Worm (Caenorhabditis elegans) whole organism, L1 larva: ENCODE results near the gene T25B9.5.

Source experiments
- C16A3.4 ChIP-seq: fragments of 150-350 bp; optimal IDR thresholded peaks from 2 replicates; lab custom pipeline; 2014; ENCODE audit warnings: missing biosample characterization, missing genetic modification characterization
- Y116A8C.19 ChIP-seq: sonication (generic microtip); optimal IDR thresholded peaks from 2 replicates; lab custom pipeline; 2016; ENCODE audit warnings: missing compliant biosample characterization, missing genetic modification characterization, borderline replicate concordance
- aha-1 ChIP-seq: fragments of 150-350 bp; optimal IDR thresholded peaks from 2 replicates; lab custom pipeline; 2014; ENCODE audit warnings: missing biosample characterization, missing genetic modification characterization
- alr-1 ChIP-seq: fragments of 200-800 bp; sonication (Bioruptor generic); optimal IDR thresholded peaks from 2 replicates; lab custom pipeline; 2018; ENCODE audit warnings: borderline replicate concordance, mild to moderate bottlenecking, missing genetic modification characterization, missing compliant biosample characterization
- aly-2 ChIP-seq: fragments of 150-350 bp; optimal IDR thresholded peaks from 2 replicates; lab custom pipeline; 2014; ENCODE audit warnings: missing biosample characterization, missing genetic modification characterization
- blmp-1 ChIP-seq: fragments of 150-350 bp; optimal IDR thresholded peaks from 2 replicates; lab custom pipeline; 2014; ENCODE audit warnings: missing biosample characterization, missing genetic modification characterization
- ceh-8 ChIP-seq: fragments of 200-800 bp; sonication (Bioruptor generic); optimal IDR thresholded peaks from 2 replicates; lab custom pipeline; 2018; ENCODE audit warnings: mild to moderate bottlenecking, missing genetic modification characterization, moderate library complexity, missing compliant biosample characterization
- ceh-82 ChIP-seq, 3 experiments: fragments of 150-350 bp in 1 of 3; sonication (generic microtip) in 2 of 3; optimal IDR thresholded peaks; 2 replicates each; lab custom pipeline; 2014 to 2017; ENCODE audit warnings: missing biosample characterization in 3 of 3, missing genetic modification characterization in 3 of 3
- ceh-88 ChIP-seq: fragments of 200-800 bp; sonication (Bioruptor generic); IDR thresholded peaks from 2 replicates; pipeline ENCODE4 v1.3.6; 2022; ENCODE audit warnings: missing genetic modification characterization, missing compliant biosample characterization
- dpl-1 ChIP-seq, 3 experiments: fragments of 150-350 bp in 2 of 3; sonication (generic microtip) in 1 of 3; optimal IDR thresholded peaks; 2 replicates each; lab custom pipeline; 2014 to 2017; ENCODE audit warnings: missing biosample characterization in 3 of 3, missing genetic modification characterization in 3 of 3, missing genetic modification reagents in 3 of 3
- efl-1 ChIP-seq, 4 experiments: fragments of 150-350 bp; optimal IDR thresholded peaks in 3 of 4; peaks in 1 of 4; 1 replicate in 1 of 4; 2 replicates in 3 of 4; lab custom pipeline; 2014; ENCODE audit warnings: missing biosample characterization in 2 of 4, missing genetic modification characterization in 2 of 4, missing genetic modification reagents in 2 of 4
- efl-3 ChIP-seq: fragments of 200-800 bp; sonication (Bioruptor generic); optimal IDR thresholded peaks from 2 replicates; lab custom pipeline; 2018; ENCODE audit warnings: mild to moderate bottlenecking, missing genetic modification characterization, missing compliant biosample characterization
- egl-13 ChIP-seq: sonication (generic microtip); optimal IDR thresholded peaks from 2 replicates; lab custom pipeline; 2016; ENCODE audit warnings: missing genotype, missing genetic modification reagents, missing genetic modification characterization, missing compliant biosample characterization
- elt-2 ChIP-seq: sonication (generic microtip); optimal IDR thresholded peaks from 2 replicates; lab custom pipeline; 2016; ENCODE audit warnings: missing genetic modification characterization, mild to moderate bottlenecking, inconsistent platforms, missing compliant biosample characterization, missing genetic modification reagents
- elt-3 ChIP-seq, 6 experiments: fragments of 150-350 bp in 1 of 6; sonication (generic microtip); optimal IDR thresholded peaks; 2 replicates each; lab custom pipeline; 2017 to 2018; ENCODE audit warnings: missing biosample characterization in 6 of 6, missing genetic modification characterization in 6 of 6, inconsistent platforms in 1 of 6
- fkh-10 ChIP-seq: sonication (generic microtip); optimal IDR thresholded peaks from 2 replicates; lab custom pipeline; 2017; ENCODE audit warnings: missing biosample characterization, missing genetic modification reagents, missing genetic modification characterization
- fkh-4 ChIP-seq: sonication (generic microtip); optimal IDR thresholded peaks from 2 replicates; lab custom pipeline; 2016; ENCODE audit warnings: missing compliant biosample characterization, missing genetic modification characterization, borderline replicate concordance
- grh-1 ChIP-seq: fragments of 200-800 bp; sonication (Bioruptor generic); IDR thresholded peaks from 2 replicates; pipeline ENCODE4 v1.3.6; 2022; ENCODE audit warnings: missing genetic modification reagents, missing genetic modification characterization, missing compliant biosample characterization
- hpl-2 ChIP-seq: fragments of 150-350 bp; optimal IDR thresholded peaks from 2 replicates; lab custom pipeline; 2014; ENCODE audit warnings: missing biosample characterization, missing genetic modification reagents, missing genetic modification characterization
- isw-1 ChIP-seq: fragments of 200-800 bp; sonication (Bioruptor generic); IDR thresholded peaks from 2 replicates; pipeline ENCODE4 v1.3.6; 2022; ENCODE audit warnings: missing genetic modification characterization, missing compliant biosample characterization
- jun-1 ChIP-seq: fragments of 150-350 bp; optimal IDR thresholded peaks from 2 replicates; lab custom pipeline; 2014; ENCODE audit warnings: missing biosample characterization, missing genetic modification reagents, missing genetic modification characterization
- lin-13 ChIP-seq: fragments of 150-350 bp; optimal IDR thresholded peaks from 2 replicates; lab custom pipeline; 2014; ENCODE audit warnings: missing biosample characterization, missing genetic modification reagents, missing genetic modification characterization
- lin-14 ChIP-seq: fragments of 200-800 bp; sonication (Bioruptor generic); optimal IDR thresholded peaks from 2 replicates; lab custom pipeline; 2018; ENCODE audit warnings: mild to moderate bottlenecking, missing genetic modification characterization, moderate library complexity, missing compliant biosample characterization
- lin-35 ChIP-seq, 2 experiments: fragments of 150-350 bp; optimal IDR thresholded peaks; 2 replicates each; lab custom pipeline; 2014; ENCODE audit warnings: missing biosample characterization in 2 of 2, missing genetic modification characterization in 2 of 2, missing genetic modification reagents in 2 of 2
- lir-3 ChIP-seq: sonication (generic microtip); optimal IDR thresholded peaks from 2 replicates; lab custom pipeline; 2016; ENCODE audit warnings: mild to moderate bottlenecking, missing genetic modification characterization, moderate library complexity, missing compliant biosample characterization; ENCODE audit not compliant: poor library complexity
- mef-2 ChIP-seq: fragments of 150-350 bp; optimal IDR thresholded peaks from 2 replicates; lab custom pipeline; 2014; ENCODE audit warnings: missing biosample characterization, missing genetic modification characterization
- mep-1 ChIP-seq: fragments of 150-350 bp; optimal IDR thresholded peaks from 2 replicates; lab custom pipeline; 2014; ENCODE audit warnings: missing biosample characterization, missing genetic modification characterization
- nhr-11 ChIP-seq: fragments of 150-350 bp; optimal IDR thresholded peaks from 2 replicates; lab custom pipeline; 2014; ENCODE audit warnings: missing biosample characterization, missing genetic modification characterization
- nhr-20 ChIP-seq: sonication (generic microtip); optimal IDR thresholded peaks from 2 replicates; lab custom pipeline; 2016; ENCODE audit warnings: mild to moderate bottlenecking, missing genetic modification characterization, missing compliant biosample characterization
- nhr-237 ChIP-seq: fragments of 150-350 bp; optimal IDR thresholded peaks from 2 replicates; lab custom pipeline; 2014; ENCODE audit warnings: missing biosample characterization, missing genetic modification characterization
- nhr-71 ChIP-seq: sonication (generic microtip); optimal IDR thresholded peaks from 2 replicates; lab custom pipeline; 2016; ENCODE audit warnings: mild to moderate bottlenecking, missing genetic modification characterization, moderate library complexity, missing compliant biosample characterization
- nhr-76 ChIP-seq: sonication (generic microtip); optimal IDR thresholded peaks from 2 replicates; lab custom pipeline; 2017; ENCODE audit warnings: missing biosample characterization, missing genetic modification characterization
- nhr-85 ChIP-seq: sonication (generic microtip); peaks from one replicate; lab custom pipeline; 2016; ENCODE audit warnings: missing genetic modification characterization, inconsistent platforms, missing compliant biosample characterization
- pag-3 ChIP-seq: sonication (generic microtip); optimal IDR thresholded peaks from 2 replicates; lab custom pipeline; 2017; ENCODE audit warnings: missing genetic modification characterization, mild to moderate bottlenecking, missing compliant biosample characterization, antibody characterized with exemption, borderline replicate concordance; ENCODE audit not compliant: insufficient read depth
- rnt-1 ChIP-seq: sonication (generic microtip); optimal IDR thresholded peaks from 2 replicates; lab custom pipeline; 2016; ENCODE audit warnings: mild to moderate bottlenecking, missing genetic modification characterization, moderate library complexity, missing compliant biosample characterization
- snpc-4 ChIP-seq: fragments of 150-350 bp; optimal IDR thresholded peaks from 2 replicates; lab custom pipeline; 2014; ENCODE audit warnings: missing biosample characterization, missing genetic modification characterization
- swsn-7 ChIP-seq: sonication (generic microtip); optimal IDR thresholded peaks from 2 replicates; lab custom pipeline; 2016; ENCODE audit warnings: missing genetic modification characterization, missing compliant biosample characterization
- tbx-2 ChIP-seq: sonication (generic microtip); optimal IDR thresholded peaks from 2 replicates; lab custom pipeline; 2016; ENCODE audit warnings: missing genetic modification characterization, missing compliant biosample characterization
- tlp-1 ChIP-seq: fragments of 150-350 bp; optimal IDR thresholded peaks from 2 replicates; lab custom pipeline; 2014; ENCODE audit warnings: missing biosample characterization, missing genetic modification characterization
- unc-86 ChIP-seq: sonication (generic microtip); optimal IDR thresholded peaks from 2 replicates; lab custom pipeline; 2016; ENCODE audit warnings: missing genetic modification characterization, missing compliant biosample characterization
- unc-98 ChIP-seq: fragments of 200-800 bp; sonication (Bioruptor generic); IDR thresholded peaks from 2 replicates; pipeline ENCODE4 v1.3.6; 2022; ENCODE audit warnings: missing genetic modification characterization, missing compliant biosample characterization
- vab-15 ChIP-seq: sonication (generic microtip); optimal IDR thresholded peaks from 2 replicates; lab custom pipeline; 2017; ENCODE audit warnings: missing genotype, mild to moderate bottlenecking, missing genetic modification characterization, missing compliant biosample characterization
- zag-1 ChIP-seq: fragments of 150-350 bp; optimal IDR thresholded peaks from 2 replicates; lab custom pipeline; 2014; ENCODE audit warnings: missing biosample characterization, missing genetic modification characterization
- zip-4 ChIP-seq: fragments of 200-800 bp; sonication (Bioruptor generic); optimal IDR thresholded peaks from 2 replicates; lab custom pipeline; 2018; ENCODE audit warnings: mild to moderate bottlenecking, missing genetic modification characterization, moderate library complexity, missing compliant biosample characterization

Gene T25B9.5

DNA sequence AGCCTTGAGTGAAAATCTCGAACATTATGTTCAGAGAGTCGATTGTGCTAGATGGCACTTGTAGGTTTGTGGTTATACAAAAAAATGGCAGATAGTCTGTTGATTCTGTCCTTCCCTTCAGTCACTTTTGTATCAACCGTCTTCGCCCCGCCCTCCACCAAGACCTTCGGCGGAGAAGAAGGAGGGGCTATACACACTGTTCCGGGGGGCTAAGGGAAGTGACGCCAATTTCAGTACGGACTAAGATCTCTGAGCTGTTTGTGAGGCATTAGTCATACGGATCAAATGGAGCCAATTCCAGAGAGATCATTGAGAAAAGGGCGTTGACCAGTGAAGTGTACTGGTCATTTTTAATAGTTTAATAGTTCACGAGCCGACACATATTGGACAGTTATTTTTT is 26.0 kb upstream of the T25B9.5 start, which contains the start of gene swt-3:
Gene swt-3, minus strand, starts transcription at position 101 of the 400 bp plus-strand sequence.
- TF ChIP-seq vab-15 (tag; lab: Kevin White, UChicago) (no peak), nhr-11 (no peak), elt-2 (no peak), nhr-71 (no peak), unc-86 (tag; lab: Kevin White, UChicago) (no peak), tbx-2 (tag; lab: Kevin White, UChicago) (no peak), mep-1 (tag; lab: Kevin White, UChicago) (no peak), nhr-76 (no peak)

DNA sequence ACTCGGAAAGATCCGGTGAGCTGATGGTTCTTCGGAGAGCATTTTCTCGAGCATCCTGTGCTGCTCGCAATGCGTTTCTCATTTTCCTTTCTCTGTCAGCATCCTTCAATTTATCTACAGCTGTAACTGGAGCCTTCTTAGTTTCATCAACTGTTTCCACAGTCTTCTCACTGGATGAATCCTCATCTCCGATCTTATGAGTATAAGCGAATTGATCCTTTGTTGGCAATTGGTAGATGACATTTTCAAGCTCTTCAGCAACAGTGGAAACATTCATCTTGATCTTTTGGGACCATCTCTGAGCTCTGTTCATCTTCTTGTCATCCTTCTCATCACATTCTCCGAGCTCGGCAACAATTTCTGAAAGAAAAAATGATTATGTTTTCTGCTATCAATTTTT is 24.7 kb upstream of the T25B9.5 start:
- TF ChIP-seq swsn-7 (tag; lab: Kevin White, UChicago) = no peak
- no peak for TF ChIP-seq nhr-20 (tag; lab: Kevin White, UChicago)
- no peak for TF ChIP-seq rnt-1 (tag; lab: Kevin White, UChicago)
- TF ChIP-seq C16A3.4 (tag; lab: Kevin White, UChicago) = no peak
- no peak for TF ChIP-seq ceh-8
- no peak for TF ChIP-seq nhr-237 (tag; lab: Kevin White, UChicago)
- no peak for TF ChIP-seq tlp-1 (tag; lab: Kevin White, UChicago)
- TF ChIP-seq efl-1 (optimal IDR thresholded peaks at IDR 0.05; lab: Kevin White, UChicago) = no peak
- no peak for TF ChIP-seq efl-1 (GFP tag; optimal IDR thresholded peaks at IDR 0.05 in 1 of 2; lab: Kevin White, UChicago)
- TF ChIP-seq zip-4 = no peak
- TF ChIP-seq lin-35 (GFP tag; optimal IDR thresholded peaks at IDR 0.05; lab: Kevin White, UChicago) = no peak
- no peak for TF ChIP-seq isw-1 (GFP tag; lab: Robert Waterston, UW)
- no peak for TF ChIP-seq zag-1 (tag; lab: Kevin White, UChicago)
- TF ChIP-seq snpc-4 = no peak
- no peak for TF ChIP-seq pag-3 (tag; lab: Kevin White, UChicago)
- no peak for TF ChIP-seq blmp-1
- TF ChIP-seq fkh-10 (GFP tag; lab: Kevin White, UChicago) = no peak
- TF ChIP-seq, all 84 proteins: peak for 0

ce11 chrIV:10778582-10778981 is 24.0 kb upstream of the T25B9.5 start:
- TF ChIP-seq unc-86 (tag; lab: Kevin White, UChicago) (no peak), lin-35 (GFP tag; optimal IDR thresholded peaks at IDR 0.05; lab: Kevin White, UChicago) (no peak), snpc-4 (no peak), zip-4 (no peak), lin-13 (GFP tag; lab: Kevin White, UChicago) (no peak), efl-3 (GFP tag; lab: Kevin White, UChicago) (no peak), aly-2 (tag; lab: Kevin White, UChicago) (peak; percentile 17), nhr-20 (tag; lab: Kevin White, UChicago) (no peak), C16A3.4 (tag; lab: Kevin White, UChicago) (no peak), nhr-11 (no peak), nhr-85 (tag; lab: Kevin White, UChicago) (peak; percentile 39), jun-1 (tag; lab: Kevin White, UChicago) (no peak), Y116A8C.19 (tag; lab: Kevin White, UChicago) (no peak), blmp-1 (no peak)

DNA sequence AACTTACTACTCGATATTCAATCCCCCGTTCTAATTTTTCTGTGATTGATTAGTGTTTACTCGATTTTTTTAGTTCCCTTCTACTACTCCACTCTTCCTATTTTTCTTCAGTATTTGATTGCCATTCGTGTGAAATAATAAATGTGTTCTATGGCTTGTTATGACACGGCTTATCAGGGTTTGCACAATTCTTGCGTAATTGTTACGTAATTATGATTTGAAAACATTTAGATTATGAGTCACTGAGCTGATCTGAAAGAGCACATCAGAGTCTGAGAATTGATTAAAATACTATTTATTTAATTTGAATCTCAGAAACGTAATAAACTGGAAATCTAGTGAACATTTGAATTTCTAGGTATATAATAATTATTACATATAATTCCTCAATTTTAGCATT is 23.0 kb upstream of the T25B9.5 start:
- no peak for TF ChIP-seq grh-1
- no peak for TF ChIP-seq lir-3 (tag; lab: Kevin White, UChicago)
- TF ChIP-seq dpl-1 (GFP tag; optimal IDR thresholded peaks at IDR 0.05; lab: Kevin White, UChicago) = no peak

ce11 chrIV:10777076-10777475 is 22.5 kb upstream of the T25B9.5 start:
- TF ChIP-seq unc-98 (GFP tag; lab: Robert Waterston, UW) = no peak
- no peak for TF ChIP-seq hpl-2
- TF ChIP-seq alr-1 = no peak
- no peak for TF ChIP-seq mef-2 (tag; lab: Kevin White, UChicago)
- TF ChIP-seq snpc-4 = no peak
- TF ChIP-seq egl-13 = no peak
- no peak for TF ChIP-seq ceh-82 (tag; optimal IDR thresholded peaks at IDR 0.05; lab: Kevin White, UChicago)
- no peak for TF ChIP-seq ceh-8
- peak; percentile 35 for TF ChIP-seq tbx-2 (tag; lab: Kevin White, UChicago)
- TF ChIP-seq aha-1 = no peak
- peak; percentile 29 for TF ChIP-seq lin-14 (GFP tag; lab: Kevin White, UChicago)
- TF ChIP-seq fkh-4 = no peak
- TF ChIP-seq ceh-88 (GFP tag; lab: Robert Waterston, UW) = no peak
- no peak for TF ChIP-seq vab-15 (tag; lab: Kevin White, UChicago)
- no peak for TF ChIP-seq nhr-237 (tag; lab: Kevin White, UChicago)
- TF ChIP-seq elt-3 (tag; optimal IDR thresholded peaks at IDR 0.05; lab: Kevin White, UChicago) = peak in 2 of 6 experiments; percentile 5 to 12
- TF ChIP-seq pag-3 (tag; lab: Kevin White, UChicago) = no peak
- peak; percentile 61 for TF ChIP-seq nhr-20 (tag; lab: Kevin White, UChicago)
